Worm (Caenorhabditis elegans): ENCODE results near the gene rip-1.

The rip-1 gene

ce11 chrIII:10258641-10259040, at the start of gene rip-1:
Gene rip-1 (minus strand): TSS chrIII:10258741.
- TF ChIP-seq zag-1 (tag; optimal IDR thresholded peaks at IDR 0.05) (no peak), nhr-90 (tag; optimal IDR thresholded peaks at IDR 0.05; ENCODE audit: poor library complexity) (no peak), rnt-1 (tag; optimal IDR thresholded peaks at IDR 0.05) (no peak), alr-1 (tag; optimal IDR thresholded peaks at IDR 0.05; ENCODE audit: borderline replicate concordance) (no peak), unc-130 (tag; optimal IDR thresholded peaks at IDR 0.05) (no peak), swsn-7 (tag; optimal IDR thresholded peaks at IDR 0.05) (no peak), C34B4.2 (tag; optimal IDR thresholded peaks at IDR 0.05) (no peak), Y116A8C.19 (tag; optimal IDR thresholded peaks at IDR 0.05; ENCODE audit: borderline replicate concordance) (no peak), elt-2 (tag; optimal IDR thresholded peaks at IDR 0.05) (no peak)

- TF ChIP-seq lin-39 (tag; optimal IDR thresholded peaks at IDR 0.05), result peak; percentile 15
- TF ChIP-seq lin-14 (GFP tag; optimal IDR thresholded peaks at IDR 0.05), result no peak
- no peak for TF ChIP-seq unc-98 (GFP tag; IDR thresholded peaks at IDR 0.05)
- peak; percentile 60 for TF ChIP-seq nhr-85 (tag)
- TF ChIP-seq lin-15B (tag; optimal IDR thresholded peaks at IDR 0.05), result no peak
Measured at ce11 chrIII:10306049-10306448, 47.5 kb upstream of the rip-1 start, which contains the start of gene T07A5.1. Gene T07A5.1 (minus strand): TSS chrIII:10306197.

- TF ChIP-seq elt-2 (tag; optimal IDR thresholded peaks at IDR 0.05) (peak; percentile 76), efl-1 (optimal IDR thresholded peaks at IDR 0.05) (no peak), efl-1 (GFP tag; optimal IDR thresholded peaks at IDR 0.05 in 1 of 2) (peak in 1 of 2 experiments; percentile 18), mef-2 (tag; optimal IDR thresholded peaks at IDR 0.05) (no peak)
Measured at ce11 chrIII:10305295-10305694, 46.8 kb upstream of the rip-1 start.

DNA sequence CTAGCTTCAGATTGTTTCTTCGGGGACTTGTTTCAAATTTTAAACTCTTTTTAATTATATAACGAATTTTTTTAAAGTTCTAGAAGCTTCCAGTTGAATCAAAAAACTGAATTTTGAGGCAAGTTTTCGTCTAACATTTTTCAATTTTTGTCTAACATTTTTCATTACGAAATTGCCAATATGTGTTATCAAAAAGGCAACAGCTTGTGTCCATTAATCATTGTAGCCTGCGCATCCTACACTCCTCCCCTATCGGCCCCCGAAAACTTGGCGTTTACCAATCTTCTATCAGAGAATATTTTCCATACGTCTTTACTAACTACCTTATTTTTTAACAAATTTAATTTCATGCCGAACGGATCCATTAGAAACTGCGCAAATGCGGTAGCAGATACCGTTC, 41.5 kb upstream of the rip-1 start, which contains the start of gene vglu-3:
Gene vglu-3, plus strand, starts transcription at position 301 of the 400 bp plus-strand sequence.
- no peak for TF ChIP-seq nhr-84 (tag; optimal IDR thresholded peaks at IDR 0.05)
- no peak for TF ChIP-seq fkh-8 (tag; optimal IDR thresholded peaks at IDR 0.05)
- TF ChIP-seq lin-39 (tag; optimal IDR thresholded peaks at IDR 0.05), result no peak
- no peak for TF ChIP-seq nhr-77 (tag; optimal IDR thresholded peaks at IDR 0.05)
- no peak for TF ChIP-seq isw-1 (GFP tag; IDR thresholded peaks at IDR 0.05)

DNA sequence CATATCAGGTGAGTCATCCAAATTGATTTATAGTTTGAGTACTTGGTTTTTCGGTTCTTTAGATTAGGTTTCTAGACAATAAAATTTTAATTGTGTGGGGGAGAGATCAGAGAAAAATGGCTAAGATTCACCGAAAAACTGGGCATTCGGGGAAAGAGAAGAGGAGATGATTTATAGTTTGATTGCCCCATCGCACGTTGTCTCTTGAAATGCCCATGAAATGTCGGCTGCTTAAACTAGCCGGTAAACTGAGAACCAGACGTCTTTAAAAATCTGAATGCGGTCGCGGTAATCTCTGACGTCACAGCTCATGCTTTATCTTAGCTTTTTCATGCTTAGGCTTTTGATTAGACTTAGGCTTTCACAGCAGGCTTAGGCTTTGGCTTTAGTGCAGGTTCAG, 38.4 kb upstream of the rip-1 start:
- TF ChIP-seq elt-3 (tag; optimal IDR thresholded peaks at IDR 0.05), result peak in 1 of 6 experiments; percentile 5
- peak; percentile 67 for TF ChIP-seq nhr-85 (tag)
- no peak for TF ChIP-seq nhr-237 (tag; optimal IDR thresholded peaks at IDR 0.05)
- TF ChIP-seq alr-1 (tag; optimal IDR thresholded peaks at IDR 0.05; ENCODE audit: borderline replicate concordance), result no peak
- TF ChIP-seq nhr-77 (tag; optimal IDR thresholded peaks at IDR 0.05), result no peak

ce11 chrIII:10294837-10295236, 36.3 kb upstream of the rip-1 start, which contains the start of gene vglu-2:
Gene vglu-2 (plus strand): TSS chrIII:10295137.
- TF ChIP-seq pag-3 (tag; optimal IDR thresholded peaks at IDR 0.05; ENCODE audit: borderline replicate concordance, insufficient read depth) (no peak), efl-3 (GFP tag; optimal IDR thresholded peaks at IDR 0.05) (no peak), irx-1 (tag; optimal IDR thresholded peaks at IDR 0.05) (no peak), fos-1 (tag; optimal IDR thresholded peaks at IDR 0.05) (no peak), nhr-20 (tag; optimal IDR thresholded peaks at IDR 0.05) (no peak), nhr-11 (tag; optimal IDR thresholded peaks at IDR 0.05) (no peak), nhr-90 (tag; optimal IDR thresholded peaks at IDR 0.05; ENCODE audit: poor library complexity) (no peak), unc-86 (tag; optimal IDR thresholded peaks at IDR 0.05) (no peak)

- TF ChIP-seq nhr-12 (tag; optimal IDR thresholded peaks at IDR 0.05) (no peak), lin-39 (tag; optimal IDR thresholded peaks at IDR 0.05) (no peak), irx-1 (tag; optimal IDR thresholded peaks at IDR 0.05) (no peak), aha-1 (tag; optimal IDR thresholded peaks at IDR 0.05) (no peak), zip-4 (GFP tag; optimal IDR thresholded peaks at IDR 0.05) (no peak), nhr-20 (tag; optimal IDR thresholded peaks at IDR 0.05) (no peak), mep-1 (tag; optimal IDR thresholded peaks at IDR 0.05) (no peak), lin-14 (GFP tag; optimal IDR thresholded peaks at IDR 0.05) (no peak)
Measured at ce11 chrIII:10293946-10294345, 35.4 kb upstream of the rip-1 start.
